Worm (Caenorhabditis elegans) whole organism, L1 larva: ENCODE measurements around the gene nlp-48.
A peak's percentile ranks its signal among the peaks of the same experiment; 100 is the strongest.

ENCODE experiments used
- C04F5.9 ChIP-seq: sonication (generic microtip); optimal IDR thresholded peaks from 2 replicates; lab custom pipeline; 2016; ENCODE audit warnings: missing genetic modification characterization, missing compliant biosample characterization
- C34B4.2 ChIP-seq: sonication (generic microtip); optimal IDR thresholded peaks from 2 replicates; lab custom pipeline; 2017; ENCODE audit warnings: mild to moderate bottlenecking, missing genetic modification characterization, missing compliant biosample characterization
- F16B12.6 ChIP-seq: fragments of 150-350 bp; optimal IDR thresholded peaks from 2 replicates; lab custom pipeline; 2014; ENCODE audit warnings: missing biosample characterization, missing genetic modification characterization
- Y116A8C.19 ChIP-seq: sonication (generic microtip); optimal IDR thresholded peaks from 2 replicates; lab custom pipeline; 2016; ENCODE audit warnings: missing compliant biosample characterization, missing genetic modification characterization, borderline replicate concordance
- aha-1 ChIP-seq: fragments of 150-350 bp; optimal IDR thresholded peaks from 2 replicates; lab custom pipeline; 2014; ENCODE audit warnings: missing biosample characterization, missing genetic modification characterization
- alr-1 ChIP-seq: fragments of 200-800 bp; sonication (Bioruptor generic); optimal IDR thresholded peaks from 2 replicates; lab custom pipeline; 2018; ENCODE audit warnings: borderline replicate concordance, mild to moderate bottlenecking, missing genetic modification characterization, missing compliant biosample characterization
- aly-2 ChIP-seq: fragments of 150-350 bp; optimal IDR thresholded peaks from 2 replicates; lab custom pipeline; 2014; ENCODE audit warnings: missing biosample characterization, missing genetic modification characterization
- ama-1 ChIP-seq: fragments of 150-350 bp; optimal IDR thresholded peaks from 2 replicates; lab custom pipeline; 2014
- ceh-63 ChIP-seq: fragments of 200-800 bp; sonication (Bioruptor generic); optimal IDR thresholded peaks from 2 replicates; lab custom pipeline; 2018; ENCODE audit warnings: mild to moderate bottlenecking, missing genetic modification characterization, missing compliant biosample characterization
- ceh-82 ChIP-seq, 3 experiments: fragments of 150-350 bp in 1 of 3; sonication (generic microtip) in 2 of 3; optimal IDR thresholded peaks; 2 replicates each; lab custom pipeline; 2014 to 2017; ENCODE audit warnings: missing biosample characterization in 3 of 3, missing genetic modification characterization in 3 of 3
- ceh-88 ChIP-seq: fragments of 200-800 bp; sonication (Bioruptor generic); IDR thresholded peaks from 2 replicates; pipeline ENCODE4 v1.3.6; 2022; ENCODE audit warnings: missing genetic modification characterization, missing compliant biosample characterization
- efl-1 ChIP-seq, 4 experiments: fragments of 150-350 bp; optimal IDR thresholded peaks in 3 of 4; peaks in 1 of 4; 1 replicate in 1 of 4; 2 replicates in 3 of 4; lab custom pipeline; 2014; ENCODE audit warnings: missing biosample characterization in 2 of 4, missing genetic modification characterization in 2 of 4, missing genetic modification reagents in 2 of 4
- efl-3 ChIP-seq: fragments of 200-800 bp; sonication (Bioruptor generic); optimal IDR thresholded peaks from 2 replicates; lab custom pipeline; 2018; ENCODE audit warnings: mild to moderate bottlenecking, missing genetic modification characterization, missing compliant biosample characterization
- egl-13 ChIP-seq: sonication (generic microtip); optimal IDR thresholded peaks from 2 replicates; lab custom pipeline; 2016; ENCODE audit warnings: missing genotype, missing genetic modification reagents, missing genetic modification characterization, missing compliant biosample characterization
- egl-27 ChIP-seq, 2 experiments: fragments of 150-350 bp in 1 of 2; sonication (generic microtip); optimal IDR thresholded peaks; 3 replicates each; lab custom pipeline; 2017 to 2018; ENCODE audit warnings: missing biosample characterization in 2 of 2, missing genetic modification characterization in 2 of 2, missing genetic modification reagents in 2 of 2
- elt-3 ChIP-seq, 6 experiments: fragments of 150-350 bp in 1 of 6; sonication (generic microtip); optimal IDR thresholded peaks; 2 replicates each; lab custom pipeline; 2017 to 2018; ENCODE audit warnings: missing biosample characterization in 6 of 6, missing genetic modification characterization in 6 of 6, inconsistent platforms in 1 of 6
- ets-5 ChIP-seq: fragments of 200-800 bp; sonication (Bioruptor generic); IDR thresholded peaks from 2 replicates; pipeline ENCODE4 v1.3.6; 2022; ENCODE audit warnings: missing genetic modification characterization, missing compliant biosample characterization
- fkh-10 ChIP-seq: sonication (generic microtip); optimal IDR thresholded peaks from 2 replicates; lab custom pipeline; 2017; ENCODE audit warnings: missing biosample characterization, missing genetic modification reagents, missing genetic modification characterization
- fkh-4 ChIP-seq: sonication (generic microtip); optimal IDR thresholded peaks from 2 replicates; lab custom pipeline; 2016; ENCODE audit warnings: missing compliant biosample characterization, missing genetic modification characterization, borderline replicate concordance
- fkh-8 ChIP-seq: sonication (generic microtip); optimal IDR thresholded peaks from 2 replicates; lab custom pipeline; 2016; ENCODE audit warnings: mild to moderate bottlenecking, missing genetic modification characterization, missing compliant biosample characterization
- grh-1 ChIP-seq: fragments of 200-800 bp; sonication (Bioruptor generic); IDR thresholded peaks from 2 replicates; pipeline ENCODE4 v1.3.6; 2022; ENCODE audit warnings: missing genetic modification reagents, missing genetic modification characterization, missing compliant biosample characterization
- hlh-17 ChIP-seq: fragments of 200-800 bp; sonication (Bioruptor generic); optimal IDR thresholded peaks from 2 replicates; lab custom pipeline; 2018; ENCODE audit warnings: missing genetic modification characterization, mild to moderate bottlenecking, missing compliant biosample characterization, moderate library complexity, borderline replicate concordance
- hpl-2 ChIP-seq: fragments of 150-350 bp; optimal IDR thresholded peaks from 2 replicates; lab custom pipeline; 2014; ENCODE audit warnings: missing biosample characterization, missing genetic modification reagents, missing genetic modification characterization
- irx-1 ChIP-seq: sonication (generic microtip); optimal IDR thresholded peaks from 2 replicates; lab custom pipeline; 2016; ENCODE audit warnings: missing genetic modification characterization, missing compliant biosample characterization
- lin-14 ChIP-seq: fragments of 200-800 bp; sonication (Bioruptor generic); optimal IDR thresholded peaks from 2 replicates; lab custom pipeline; 2018; ENCODE audit warnings: mild to moderate bottlenecking, missing genetic modification characterization, moderate library complexity, missing compliant biosample characterization
- lin-15B ChIP-seq: fragments of 150-350 bp; sonication (generic microtip); optimal IDR thresholded peaks from 3 replicates; lab custom pipeline; 2014; ENCODE audit warnings: missing biosample characterization, missing genetic modification characterization
- lin-35 ChIP-seq, 2 experiments: fragments of 150-350 bp; optimal IDR thresholded peaks; 2 replicates each; lab custom pipeline; 2014; ENCODE audit warnings: missing biosample characterization in 2 of 2, missing genetic modification characterization in 2 of 2, missing genetic modification reagents in 2 of 2
- lin-39 ChIP-seq: fragments of 150-350 bp; optimal IDR thresholded peaks from 2 replicates; lab custom pipeline; 2014; ENCODE audit warnings: missing biosample characterization, missing genetic modification reagents, missing genetic modification characterization
- lir-3 ChIP-seq: sonication (generic microtip); optimal IDR thresholded peaks from 2 replicates; lab custom pipeline; 2016; ENCODE audit warnings: mild to moderate bottlenecking, missing genetic modification characterization, moderate library complexity, missing compliant biosample characterization; ENCODE audit not compliant: poor library complexity
- lsy-2 ChIP-seq, 2 experiments: fragments of 150-350 bp; optimal IDR thresholded peaks; 2 replicates each; lab custom pipeline; 2014; ENCODE audit warnings: missing biosample characterization in 2 of 2, missing genetic modification characterization in 2 of 2
- mep-1 ChIP-seq: fragments of 150-350 bp; optimal IDR thresholded peaks from 2 replicates; lab custom pipeline; 2014; ENCODE audit warnings: missing biosample characterization, missing genetic modification characterization
- nhr-11 ChIP-seq: fragments of 150-350 bp; optimal IDR thresholded peaks from 2 replicates; lab custom pipeline; 2014; ENCODE audit warnings: missing biosample characterization, missing genetic modification characterization
- nhr-12 ChIP-seq: sonication (generic microtip); optimal IDR thresholded peaks from 2 replicates; lab custom pipeline; 2017; ENCODE audit warnings: missing biosample characterization, missing genetic modification characterization
- nhr-19 ChIP-seq: fragments of 200-800 bp; sonication (Bioruptor generic); conservative IDR thresholded peaks from 2 replicates; pipeline ENCODE4 v1.3.6; 2022; ENCODE audit warnings: missing genetic modification characterization, missing compliant biosample characterization
- nhr-20 ChIP-seq: sonication (generic microtip); optimal IDR thresholded peaks from 2 replicates; lab custom pipeline; 2016; ENCODE audit warnings: mild to moderate bottlenecking, missing genetic modification characterization, missing compliant biosample characterization
- nhr-237 ChIP-seq: fragments of 150-350 bp; optimal IDR thresholded peaks from 2 replicates; lab custom pipeline; 2014; ENCODE audit warnings: missing biosample characterization, missing genetic modification characterization
- nhr-28 ChIP-seq: fragments of 150-350 bp; optimal IDR thresholded peaks from 2 replicates; lab custom pipeline; 2014; ENCODE audit warnings: missing biosample characterization, missing genetic modification characterization
- nhr-76 ChIP-seq: sonication (generic microtip); optimal IDR thresholded peaks from 2 replicates; lab custom pipeline; 2017; ENCODE audit warnings: missing biosample characterization, missing genetic modification characterization
- nhr-77 ChIP-seq: fragments of 150-350 bp; optimal IDR thresholded peaks from 2 replicates; lab custom pipeline; 2014; ENCODE audit warnings: missing biosample characterization, missing genetic modification characterization
- nhr-84 ChIP-seq: sonication (generic microtip); optimal IDR thresholded peaks from 2 replicates; lab custom pipeline; 2017; ENCODE audit warnings: missing biosample characterization, missing genetic modification characterization
- pag-3 ChIP-seq: sonication (generic microtip); optimal IDR thresholded peaks from 2 replicates; lab custom pipeline; 2017; ENCODE audit warnings: missing genetic modification characterization, mild to moderate bottlenecking, missing compliant biosample characterization, antibody characterized with exemption, borderline replicate concordance; ENCODE audit not compliant: insufficient read depth
- pqm-1 ChIP-seq: sonication (generic microtip); optimal IDR thresholded peaks from 3 replicates; lab custom pipeline; 2017; ENCODE audit warnings: missing biosample characterization, missing genetic modification characterization
- rnt-1 ChIP-seq: sonication (generic microtip); optimal IDR thresholded peaks from 2 replicates; lab custom pipeline; 2016; ENCODE audit warnings: mild to moderate bottlenecking, missing genetic modification characterization, moderate library complexity, missing compliant biosample characterization
- snpc-4 ChIP-seq: fragments of 150-350 bp; optimal IDR thresholded peaks from 2 replicates; lab custom pipeline; 2014; ENCODE audit warnings: missing biosample characterization, missing genetic modification characterization
- snu-23 ChIP-seq: sonication (generic microtip); optimal IDR thresholded peaks from 2 replicates; lab custom pipeline; 2016; ENCODE audit warnings: missing genetic modification characterization, missing compliant biosample characterization
- sox-4 ChIP-seq: sonication (generic microtip); optimal IDR thresholded peaks from 2 replicates; lab custom pipeline; 2016; ENCODE audit warnings: missing genetic modification characterization, missing compliant biosample characterization
- swsn-7 ChIP-seq: sonication (generic microtip); optimal IDR thresholded peaks from 2 replicates; lab custom pipeline; 2016; ENCODE audit warnings: missing genetic modification characterization, missing compliant biosample characterization
- tlp-1 ChIP-seq: fragments of 150-350 bp; optimal IDR thresholded peaks from 2 replicates; lab custom pipeline; 2014; ENCODE audit warnings: missing biosample characterization, missing genetic modification characterization
- unc-30 ChIP-seq: sonication (generic microtip); optimal IDR thresholded peaks from 2 replicates; lab custom pipeline; 2017; ENCODE audit warnings: missing biosample characterization, missing genetic modification characterization
- unc-62 ChIP-seq: fragments of 150-350 bp; optimal IDR thresholded peaks from 2 replicates; lab custom pipeline; 2014; ENCODE audit warnings: missing biosample characterization, missing genetic modification reagents, missing genetic modification characterization
- xbp-1 ChIP-seq: sonication (generic microtip); optimal IDR thresholded peaks from 2 replicates; lab custom pipeline; 2016; ENCODE audit warnings: missing genetic modification characterization, missing compliant biosample characterization
- zip-4 ChIP-seq: fragments of 200-800 bp; sonication (Bioruptor generic); optimal IDR thresholded peaks from 2 replicates; lab custom pipeline; 2018; ENCODE audit warnings: mild to moderate bottlenecking, missing genetic modification characterization, moderate library complexity, missing compliant biosample characterization
- ztf-11 ChIP-seq, 2 experiments: sonication (generic microtip); optimal IDR thresholded peaks; 2 replicates each; lab custom pipeline; 2016 to 2017; ENCODE audit warnings: missing genetic modification characterization in 2 of 2, missing biosample characterization in 1 of 2, missing compliant biosample characterization in 1 of 2

nlp-48 gene

DNA sequence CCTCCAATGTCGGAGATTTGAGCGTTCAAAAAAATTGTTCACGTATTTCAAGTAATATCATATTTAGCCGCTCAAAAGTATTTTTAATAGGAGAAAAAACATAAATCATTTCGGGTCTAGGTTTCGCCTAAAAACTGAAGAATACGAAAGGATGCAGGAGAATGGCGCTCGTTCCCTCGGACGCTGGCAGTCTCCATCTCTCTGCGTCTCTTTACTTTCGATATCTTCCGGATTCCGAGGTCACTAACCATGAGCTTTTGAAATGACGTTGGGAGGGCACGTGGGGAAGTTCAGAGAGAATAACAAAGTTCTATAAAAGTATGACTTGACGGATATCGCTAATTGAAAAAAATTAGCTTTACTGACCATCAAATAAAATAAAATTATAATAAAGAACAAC is 10.0 kb downstream of the nlp-48 start (continued):
- TF ChIP-seq nhr-84 (tag; lab: Kevin White, UChicago) (no peak), efl-3 (GFP tag; lab: Kevin White, UChicago) (no peak), nhr-11 (no peak), lin-15B (tag; lab: Kevin White, UChicago) (no peak), nhr-12 (tag; lab: Kevin White, UChicago) (no peak), tlp-1 (tag; lab: Kevin White, UChicago) (no peak), egl-13 (tag; lab: Kevin White, UChicago) (no peak), unc-62 (no peak), Y116A8C.19 (tag; lab: Kevin White, UChicago) (no peak), ceh-88 (GFP tag; lab: Robert Waterston, UW) (no peak), hpl-2 (GFP tag; lab: Kevin White, UChicago) (no peak), swsn-7 (tag; lab: Kevin White, UChicago) (no peak), C04F5.9 (no peak), ceh-63 (GFP tag; lab: Kevin White, UChicago) (no peak), ets-5 (GFP tag; lab: Robert Waterston, UW) (no peak), fkh-8 (tag; lab: Kevin White, UChicago) (peak; percentile 41), lin-14 (GFP tag; lab: Kevin White, UChicago) (peak; percentile 77), alr-1 (no peak), sox-4 (no peak), pag-3 (tag; lab: Kevin White, UChicago) (peak; percentile 13), grh-1 (GFP tag; lab: Robert Waterston, UW) (no peak), ceh-82 (tag; optimal IDR thresholded peaks at IDR 0.05; lab: Kevin White, UChicago) (peak in 1 of 3 experiments; percentile 0), mep-1 (tag; lab: Kevin White, UChicago) (peak; percentile 18), pqm-1 (tag; lab: Kevin White, UChicago) (no peak), lir-3 (tag; lab: Kevin White, UChicago) (no peak), nhr-28 (tag; lab: Kevin White, UChicago) (no peak), lsy-2 (tag; optimal IDR thresholded peaks at IDR 0.05; lab: Kevin White, UChicago) (peak; percentile 30 to 41), nhr-20 (tag; lab: Kevin White, UChicago) (no peak), egl-27 (tag; optimal IDR thresholded peaks at IDR 0.05; lab: Kevin White, UChicago) (no peak), nhr-19 (no peak), snpc-4 (tag; lab: Kevin White, UChicago) (no peak), xbp-1 (tag; lab: Kevin White, UChicago) (no peak), snu-23 (GFP tag; lab: Kevin White, UChicago) (peak; percentile 10), lin-35 (GFP tag; optimal IDR thresholded peaks at IDR 0.05; lab: Kevin White, UChicago) (peak; percentile 4 to 23), rnt-1 (peak; percentile 9), C34B4.2 (tag; lab: Kevin White, UChicago) (no peak), zip-4 (GFP tag; lab: Kevin White, UChicago) (no peak), nhr-76 (tag; lab: Kevin White, UChicago) (no peak), nhr-77 (tag; lab: Kevin White, UChicago) (no peak), ama-1 (lab: Kevin White, UChicago) (no peak), unc-30 (tag; lab: Kevin White, UChicago) (no peak), F16B12.6 (tag; lab: Kevin White, UChicago) (peak; percentile 43), nhr-237 (tag; lab: Kevin White, UChicago) (no peak), hlh-17 (GFP tag; lab: Kevin White, UChicago) (no peak), lin-39 (tag; lab: Kevin White, UChicago) (no peak), efl-1 (optimal IDR thresholded peaks at IDR 0.05; lab: Kevin White, UChicago) (peak; percentile 3 to 35), efl-1 (GFP tag; optimal IDR thresholded peaks at IDR 0.05 in 1 of 2; lab: Kevin White, UChicago) (peak; percentile 41 to 84), elt-3 (tag; optimal IDR thresholded peaks at IDR 0.05; lab: Kevin White, UChicago) (no peak), irx-1 (tag; lab: Kevin White, UChicago) (no peak), fkh-10 (GFP tag; lab: Kevin White, UChicago) (no peak), aha-1 (no peak), ztf-11 (tag; optimal IDR thresholded peaks at IDR 0.05; lab: Kevin White, UChicago) (no peak), aly-2 (tag; lab: Kevin White, UChicago) (no peak), fkh-4 (tag; lab: Kevin White, UChicago) (no peak)
